Fruit fly (Drosophila melanogaster) whole organism, embryonic: ENCODE data around the gene CG15435.

Experiments used
- Ada2b ChIP-seq: fragments of 200-800 bp; sonication (Bioruptor generic); IDR thresholded peaks from 2 replicates; pipeline ENCODE4 v1.3.6; 2022; ENCODE audit warnings: missing biosample characterization, missing genetic modification characterization
- Asciz ChIP-seq: fragments of 200-800 bp; sonication (Bioruptor generic); optimal IDR thresholded peaks from 2 replicates; lab custom pipeline; 2017; ENCODE audit warnings: missing biosample characterization, mild to moderate bottlenecking, missing genetic modification characterization, missing genetic modification reagents
- B-H1 ChIP-seq: fragments of 200-800 bp; sonication (Bioruptor generic); IDR thresholded peaks from 3 replicates; pipeline ENCODE4 v1.3.6; 2022; ENCODE audit warnings: missing biosample characterization, missing genetic modification characterization
- Blimp-1 ChIP-seq: fragments of 200-800 bp; sonication (Bioruptor generic); optimal IDR thresholded peaks from 3 replicates; lab custom pipeline; 2018; ENCODE audit warnings: missing biosample characterization, missing genetic modification characterization, mild to moderate bottlenecking, moderate library complexity, missing genetic modification reagents
- CG10209 ChIP-seq: fragments of 200-800 bp; sonication (Bioruptor generic); optimal IDR thresholded peaks from 3 replicates; lab custom pipeline; 2017; ENCODE audit warnings: missing biosample characterization, mild to moderate bottlenecking, missing genetic modification characterization, missing genetic modification reagents
- CG10979 ChIP-seq: fragments of 200-800 bp; sonication (Bioruptor generic); optimal IDR thresholded peaks from 2 replicates; lab custom pipeline; 2018; ENCODE audit warnings: missing biosample characterization, mild to moderate bottlenecking, missing genetic modification characterization, moderate library complexity
- CG11695 ChIP-seq: fragments of 200-800 bp; sonication (Bioruptor generic); IDR thresholded peaks from 3 replicates; pipeline ENCODE4 v1.3.6; 2022; ENCODE audit warnings: missing biosample characterization, missing genetic modification characterization
- CG12219 ChIP-seq: fragments of 200-800 bp; sonication (Bioruptor generic); optimal IDR thresholded peaks from 3 replicates; lab custom pipeline; 2018; ENCODE audit warnings: missing biosample characterization, mild to moderate bottlenecking, missing genetic modification characterization
- CG13123 ChIP-seq: fragments of 200-800 bp; sonication (Bioruptor generic); optimal IDR thresholded peaks from 2 replicates; lab custom pipeline; 2016; ENCODE audit warnings: missing biosample characterization, missing genetic modification characterization
- CG13424 ChIP-seq: fragments of 200-800 bp; sonication (Bioruptor generic); optimal IDR thresholded peaks from 2 replicates; lab custom pipeline; 2019; ENCODE audit warnings: missing biosample characterization, mild to moderate bottlenecking, missing genetic modification characterization, moderate library complexity
- CG14667 ChIP-seq: fragments of 200-800 bp; sonication (Bioruptor generic); IDR thresholded peaks from 2 replicates; pipeline ENCODE4 v1.3.6; 2022; ENCODE audit warnings: missing biosample characterization, missing genetic modification characterization
- CG1603 ChIP-seq: fragments of 200-800 bp; sonication (Bioruptor generic); optimal IDR thresholded peaks from 2 replicates; lab custom pipeline; 2019; ENCODE audit warnings: missing biosample characterization, mild to moderate bottlenecking, missing genetic modification characterization, moderate library complexity
- CG16863 ChIP-seq: fragments of 200-800 bp; sonication (Bioruptor generic); optimal IDR thresholded peaks from 3 replicates; lab custom pipeline; 2016; ENCODE audit warnings: missing biosample characterization, missing genetic modification characterization
- CG17186 ChIP-seq: fragments of 200-800 bp; sonication (Bioruptor generic); optimal IDR thresholded peaks from 3 replicates; lab custom pipeline; 2017; ENCODE audit warnings: missing biosample characterization, missing genetic modification reagents, missing genetic modification characterization
- CG17568 ChIP-seq: fragments of 200-800 bp; sonication (Bioruptor generic); optimal IDR thresholded peaks from 2 replicates; lab custom pipeline; 2018; ENCODE audit warnings: missing biosample characterization, mild to moderate bottlenecking, missing genetic modification characterization, moderate library complexity
- CG18764 ChIP-seq: fragments of 200-800 bp; sonication (Bioruptor generic); optimal IDR thresholded peaks from 3 replicates; lab custom pipeline; 2016; ENCODE audit warnings: missing biosample characterization, missing genetic modification characterization
- CG3995 ChIP-seq: fragments of 200-800 bp; sonication (Bioruptor generic); optimal IDR thresholded peaks from 3 replicates; lab custom pipeline; 2016; ENCODE audit warnings: missing biosample characterization, missing genetic modification characterization
- CG4328 ChIP-seq: fragments of 200-800 bp; sonication (Bioruptor generic); optimal IDR thresholded peaks from 3 replicates; lab custom pipeline; 2017; ENCODE audit warnings: missing biosample characterization, missing genetic modification reagents, missing genetic modification characterization
- CG4617 ChIP-seq: fragments of 200-800 bp; sonication (Bioruptor generic); optimal IDR thresholded peaks from 3 replicates; lab custom pipeline; 2016; ENCODE audit warnings: missing biosample characterization, missing genetic modification characterization, borderline replicate concordance
- CG5180 ChIP-seq: fragments of 200-800 bp; sonication (Bioruptor generic); optimal IDR thresholded peaks from 3 replicates; lab custom pipeline; 2017; ENCODE audit warnings: missing biosample characterization, missing genetic modification characterization, mild to moderate bottlenecking, moderate library complexity, missing genetic modification reagents
- CG7271 ChIP-seq: fragments of 200-800 bp; sonication (Bioruptor generic); optimal IDR thresholded peaks from 2 replicates; lab custom pipeline; 2018; ENCODE audit warnings: missing biosample characterization, mild to moderate bottlenecking, missing genetic modification characterization, moderate library complexity
- CG7357 ChIP-seq: fragments of 200-800 bp; sonication (Bioruptor generic); IDR thresholded peaks from 3 replicates; pipeline ENCODE4 v1.3.6; 2022; ENCODE audit warnings: missing biosample characterization, missing genetic modification characterization
- CG7372 ChIP-seq: fragments of 200-800 bp; sonication (Bioruptor generic); IDR thresholded peaks from 2 replicates; pipeline ENCODE4 v1.3.6; 2022; ENCODE audit warnings: missing biosample characterization, missing genetic modification characterization
- CG8924 ChIP-seq: fragments of 200-800 bp; optimal IDR thresholded peaks from 3 replicates; lab custom pipeline; 2019; ENCODE audit warnings: missing biosample characterization, mild to moderate bottlenecking, missing genetic modification characterization, moderate library complexity
- CG9797 ChIP-seq: fragments of 200-800 bp; sonication (Bioruptor generic); optimal IDR thresholded peaks from 3 replicates; lab custom pipeline; 2018; ENCODE audit warnings: missing biosample characterization, mild to moderate bottlenecking, missing genetic modification characterization
- E2f1 ChIP-seq: fragments of 200-800 bp; sonication (Bioruptor generic); IDR thresholded peaks from 2 replicates; pipeline ENCODE4 v1.3.6; 2022; ENCODE audit warnings: missing biosample characterization, missing genetic modification characterization
- Gug ChIP-seq: fragments of 200-800 bp; sonication (Bioruptor generic); IDR thresholded peaks from 4 replicates; pipeline ENCODE4 v1.3.6; 2022; ENCODE audit warnings: missing biosample characterization, missing genetic modification characterization
- Hr3 ChIP-seq: fragments of 200-800 bp; sonication (Bioruptor generic); optimal IDR thresholded peaks from 3 replicates; lab custom pipeline; 2016; ENCODE audit warnings: missing biosample characterization, missing genetic modification characterization
- Lhr ChIP-seq: fragments of 200-800 bp; sonication (Bioruptor generic); optimal IDR thresholded peaks from 3 replicates; lab custom pipeline; 2017; ENCODE audit warnings: mild to moderate bottlenecking, missing biosample characterization, missing genetic modification reagents, missing genetic modification characterization
- Mrtf ChIP-seq: fragments of 200-800 bp; sonication (Bioruptor generic); IDR thresholded peaks from 3 replicates; pipeline ENCODE4 v1.3.6; 2022; ENCODE audit warnings: missing biosample characterization, missing genetic modification characterization
- Rfx ChIP-seq: fragments of 200-800 bp; sonication (Bioruptor generic); IDR thresholded peaks from 2 replicates; pipeline ENCODE4 v1.3.6; 2022; ENCODE audit warnings: missing biosample characterization, missing genetic modification characterization
- Sry-δ ChIP-seq: fragments of 200-800 bp; sonication (Bioruptor generic); optimal IDR thresholded peaks from 2 replicates; lab custom pipeline; 2016; ENCODE audit warnings: missing biosample characterization, missing genetic modification characterization
- Ssrp ChIP-seq: fragments of 200-800 bp; sonication (Bioruptor generic); optimal IDR thresholded peaks from 2 replicates; lab custom pipeline; 2018; ENCODE audit warnings: missing biosample characterization, mild to moderate bottlenecking, missing genetic modification characterization, moderate library complexity
- Taf1 ChIP-seq: fragments of 200-800 bp; sonication (Bioruptor generic); IDR thresholded peaks from 2 replicates; pipeline ENCODE4 v1.3.6; 2022; ENCODE audit warnings: missing biosample characterization, missing genetic modification characterization
- bsh ChIP-seq, 2 experiments: fragments of 200-800 bp; sonication (Bioruptor generic); optimal IDR thresholded peaks; 2 replicates each; lab custom pipeline; 2017 to 2018; ENCODE audit warnings: mild to moderate bottlenecking in 2 of 2, missing biosample characterization in 2 of 2, missing genetic modification characterization in 2 of 2, moderate library complexity in 1 of 2
- cad ChIP-seq: fragments of >200 bp; optimal IDR thresholded peaks from 2 replicates; lab custom pipeline; 2017; ENCODE audit warnings: missing biosample characterization, missing genetic modification characterization
- danr ChIP-seq: fragments of 200-800 bp; sonication (Bioruptor generic); IDR thresholded peaks from 2 replicates; pipeline ENCODE4 v1.3.6; 2022; ENCODE audit warnings: missing biosample characterization, missing genetic modification characterization
- dm ChIP-seq: fragments of 200-800 bp; sonication (Bioruptor generic); optimal IDR thresholded peaks from 3 replicates; lab custom pipeline; 2016; ENCODE audit warnings: missing biosample characterization, missing genetic modification characterization
- gem ChIP-seq: fragments of 200-800 bp; sonication (Bioruptor generic); optimal IDR thresholded peaks from 2 replicates; lab custom pipeline; 2019; ENCODE audit warnings: missing biosample characterization, mild to moderate bottlenecking, missing genetic modification characterization, moderate library complexity
- ham ChIP-seq: fragments of 200-800 bp; sonication (Bioruptor generic); IDR thresholded peaks from 2 replicates; pipeline ENCODE4 v1.3.6; 2022; ENCODE audit warnings: missing biosample characterization, missing genetic modification characterization
- lilli ChIP-seq: fragments of 200-800 bp; sonication (Bioruptor generic); optimal IDR thresholded peaks from 3 replicates; lab custom pipeline; 2016; ENCODE audit warnings: missing biosample characterization, missing genetic modification characterization
- pan ChIP-seq, 4 experiments: fragments of >200 bp in 3 of 4; fragments of 200-800 bp in 1 of 4; sonication (Bioruptor generic) in 1 of 4; optimal IDR thresholded peaks in 3 of 4; IDR thresholded peaks in 1 of 4; 2 replicates each; pipeline versions ENCODE4 v1.3.6 to Lab custom; 2017 to 2022; ENCODE audit warnings: missing biosample characterization in 2 of 4, missing genetic modification characterization in 2 of 4, mixed read lengths in 1 of 4
- pfk ChIP-seq: fragments of 200-800 bp; sonication (Bioruptor generic); optimal IDR thresholded peaks from 2 replicates; lab custom pipeline; 2018; ENCODE audit warnings: missing biosample characterization, mild to moderate bottlenecking, missing genetic modification characterization, moderate library complexity
- pum ChIP-seq: fragments of 200-800 bp; sonication (Bioruptor generic); optimal IDR thresholded peaks from 2 replicates; lab custom pipeline; 2016; ENCODE audit warnings: missing biosample characterization, missing genetic modification characterization
- row ChIP-seq: fragments of 200-800 bp; sonication (Bioruptor generic); IDR thresholded peaks from 3 replicates; pipeline ENCODE4 v1.3.6; 2022; ENCODE audit warnings: missing biosample characterization, missing genetic modification characterization
- sd ChIP-seq: fragments of 200-800 bp; sonication (Bioruptor generic); optimal IDR thresholded peaks from 3 replicates; lab custom pipeline; 2018; ENCODE audit warnings: missing biosample characterization, mild to moderate bottlenecking, missing genetic modification characterization, moderate library complexity
- sr ChIP-seq: fragments of 200-800 bp; sonication (Bioruptor generic); IDR thresholded peaks from 3 replicates; pipeline ENCODE4 v1.3.6; 2022; ENCODE audit warnings: missing biosample characterization, missing genetic modification characterization
- tap ChIP-seq: fragments of 200-800 bp; optimal IDR thresholded peaks from 3 replicates; lab custom pipeline; 2019; ENCODE audit warnings: missing biosample characterization, mild to moderate bottlenecking, missing genetic modification characterization, moderate library complexity
- tgo ChIP-seq: fragments of 200-800 bp; sonication (Bioruptor generic); IDR thresholded peaks from 3 replicates; pipeline ENCODE4 v1.3.6; 2022; ENCODE audit warnings: missing biosample characterization, missing genetic modification characterization
- tna ChIP-seq: fragments of 200-800 bp; sonication (Bioruptor generic); IDR thresholded peaks from 2 replicates; pipeline ENCODE4 v1.3.6; 2022; ENCODE audit warnings: missing biosample characterization, missing genetic modification characterization; ENCODE audit not compliant: partially characterized antibody
- z ChIP-seq: fragments of 200-800 bp; sonication (Bioruptor generic); IDR thresholded peaks from 3 replicates; pipeline ENCODE4 v1.3.6; 2022; ENCODE audit warnings: missing biosample characterization, missing genetic modification characterization

Gene CG15435

dm6 chr2L:4456539-4456994 is 3.0 kb upstream of the CG15435 start, which contains the start of gene Gs1l (continued):
- TF ChIP-seq CG7357 (GFP tag; lab: Robert Waterston, UW) (no peak), z (GFP tag; lab: Robert Waterston, UW) (no peak), CG8924 (no peak), CG17568 (GFP tag; lab: Kevin White, UChicago) (no peak), dm (no peak), B-H1 (no peak), CG7372 (GFP tag; lab: Robert Waterston, UW) (no peak), CG4617 (GFP tag; lab: Kevin White, UChicago) (no peak), CG1603 (no peak), sr (GFP tag; lab: Robert Waterston, UW) (no peak), pan (optimal IDR thresholded peaks at IDR 0.05; lab: Kevin White, UChicago) (no peak), pan (GFP tag; optimal IDR thresholded peaks at IDR 0.05 in 1 of 2, IDR thresholded peaks at IDR 0.05 in 1 of 2) (no peak), CG7271 (tag; lab: Kevin White, UChicago) (no peak), Ssrp (peak; percentile 42), CG3995 (GFP tag; lab: Kevin White, UChicago) (no peak), row (peak; percentile 93), CG10209 (no peak), CG12219 (GFP tag; lab: Kevin White, UChicago) (no peak), Sry-δ (no peak), Rfx (GFP tag; lab: Robert Waterston, UW) (peak; percentile 71), CG13424 (tag; lab: Kevin White, UChicago) (peak; percentile 21), Lhr (GFP tag; lab: Kevin White, UChicago) (no peak), CG17186 (GFP tag; lab: Kevin White, UChicago) (no peak), CG18764 (GFP tag; lab: Kevin White, UChicago) (no peak), CG9797 (GFP tag; lab: Kevin White, UChicago) (peak; percentile 46), sd (tag; lab: Kevin White, UChicago) (peak; percentile 56), Asciz (GFP tag; lab: Kevin White, UChicago) (no peak), tgo (GFP tag; lab: Robert Waterston, UW) (no peak), Gug (GFP tag; lab: Robert Waterston, UW) (no peak), CG14667 (no peak), Ada2b (GFP tag; lab: Robert Waterston, UW) (no peak), lilli (GFP tag; lab: Kevin White, UChicago) (no peak), CG5180 (no peak), tna (GFP tag; lab: Robert Waterston, UW) (no peak), tap (tag; lab: Kevin White, UChicago) (no peak), bsh (GFP tag; optimal IDR thresholded peaks at IDR 0.05; lab: Kevin White, UChicago) (no peak), CG16863 (no peak), gem (tag; lab: Kevin White, UChicago) (peak; percentile 37), CG10979 (tag; lab: Kevin White, UChicago) (peak; percentile 11), Blimp-1 (GFP tag; lab: Kevin White, UChicago) (peak; percentile 22), Mrtf (no peak), danr (GFP tag; lab: Robert Waterston, UW) (no peak), Taf1 (GFP tag; lab: Robert Waterston, UW) (no peak), pfk (GFP tag; lab: Kevin White, UChicago) (no peak), Hr3 (GFP tag; lab: Kevin White, UChicago) (no peak), CG4328 (GFP tag; lab: Kevin White, UChicago) (no peak), CG11695 (GFP tag; lab: Robert Waterston, UW) (no peak), cad (GFP tag; lab: Kevin White, UChicago) (no peak), E2f1 (peak; percentile 28; the same call in 1 of the 2 replicates), pum (GFP tag; lab: Kevin White, UChicago) (no peak), ham (GFP tag; lab: Robert Waterston, UW) (no peak), CG13123 (no peak)
